Worm (Caenorhabditis elegans) whole organism, early embryonic: ENCODE results near the gene sre-11.

ENCODE experiments used
- B0310.2 ChIP-seq: sonication (generic microtip); optimal IDR thresholded peaks from 2 replicates; lab custom pipeline; 2016; ENCODE audit warnings: mild to moderate bottlenecking, missing genetic modification characterization, missing compliant biosample characterization
- F13C5.2 ChIP-seq: sonication (generic microtip); optimal IDR thresholded peaks from 2 replicates; lab custom pipeline; 2017; ENCODE audit warnings: mild to moderate bottlenecking, missing genetic modification characterization, inconsistent platforms, missing compliant biosample characterization
- aly-1 ChIP-seq: sonication (generic microtip); optimal IDR thresholded peaks from 2 replicates; lab custom pipeline; 2016; ENCODE audit warnings: missing genetic modification characterization, missing compliant biosample characterization
- ama-1 ChIP-seq: fragments of 150-350 bp; optimal IDR thresholded peaks from 2 replicates; lab custom pipeline; 2014
- ceh-13 ChIP-seq: fragments of 200-800 bp; sonication (Bioruptor generic); optimal IDR thresholded peaks from 2 replicates; lab custom pipeline; 2018; ENCODE audit warnings: mild to moderate bottlenecking, missing genetic modification characterization, missing compliant biosample characterization
- ceh-36 ChIP-seq: sonication (generic microtip); optimal IDR thresholded peaks from 2 replicates; lab custom pipeline; 2016; ENCODE audit warnings: missing genetic modification characterization, inconsistent platforms, missing compliant biosample characterization
- ets-7 ChIP-seq: sonication (generic microtip); optimal IDR thresholded peaks from 2 replicates; lab custom pipeline; 2016; ENCODE audit warnings: missing genotype, missing genetic modification characterization, missing compliant biosample characterization
- flt-1 ChIP-seq: fragments of 200-800 bp; sonication (Bioruptor generic); IDR thresholded peaks from 2 replicates; pipeline ENCODE4 v1.3.6; 2022; ENCODE audit warnings: missing genetic modification characterization, missing compliant biosample characterization
- hmbx-1 ChIP-seq: sonication (generic microtip); optimal IDR thresholded peaks from 2 replicates; lab custom pipeline; 2016; ENCODE audit warnings: mild to moderate bottlenecking, missing genetic modification characterization, missing compliant biosample characterization
- hmg-4 ChIP-seq: fragments of 200-800 bp; sonication (Bioruptor generic); optimal IDR thresholded peaks from 2 replicates; lab custom pipeline; 2018; ENCODE audit warnings: mild to moderate bottlenecking, missing genetic modification characterization, missing compliant biosample characterization
- hnd-1 ChIP-seq: sonication (generic microtip); optimal IDR thresholded peaks from 2 replicates; lab custom pipeline; 2016; ENCODE audit warnings: missing genetic modification characterization, missing compliant biosample characterization
- pes-1 ChIP-seq: fragments of 200-800 bp; sonication (Bioruptor generic); IDR thresholded peaks from 2 replicates; pipeline ENCODE4 v1.3.6; 2022; ENCODE audit warnings: missing genetic modification reagents, missing genetic modification characterization, missing compliant biosample characterization
- scrt-1 ChIP-seq: fragments of 200-800 bp; sonication (Bioruptor generic); IDR thresholded peaks from 2 replicates; pipeline ENCODE4 v1.3.6; 2022; ENCODE audit warnings: missing genetic modification characterization, missing compliant biosample characterization
- sea-1 ChIP-seq: fragments of 200-800 bp; sonication (Bioruptor generic); conservative IDR thresholded peaks from 2 replicates; pipeline ENCODE4 v1.3.6; 2022; ENCODE audit warnings: missing genetic modification characterization, missing compliant biosample characterization
- tbx-11 ChIP-seq: fragments of 200-800 bp; sonication (Bioruptor generic); IDR thresholded peaks from 2 replicates; pipeline ENCODE4 v1.3.6; 2022; ENCODE audit warnings: missing genetic modification characterization, missing compliant biosample characterization
- tbx-37 ChIP-seq: fragments of 200-800 bp; sonication (Bioruptor generic); conservative IDR thresholded peaks from 2 replicates; pipeline ENCODE4 v1.3.6; 2022; ENCODE audit warnings: missing genetic modification reagents, missing genetic modification characterization, missing compliant biosample characterization
- tra-4 ChIP-seq: sonication (generic microtip); optimal IDR thresholded peaks from 2 replicates; lab custom pipeline; 2017; ENCODE audit warnings: missing genetic modification characterization, missing compliant biosample characterization

Gene sre-11

DNA sequence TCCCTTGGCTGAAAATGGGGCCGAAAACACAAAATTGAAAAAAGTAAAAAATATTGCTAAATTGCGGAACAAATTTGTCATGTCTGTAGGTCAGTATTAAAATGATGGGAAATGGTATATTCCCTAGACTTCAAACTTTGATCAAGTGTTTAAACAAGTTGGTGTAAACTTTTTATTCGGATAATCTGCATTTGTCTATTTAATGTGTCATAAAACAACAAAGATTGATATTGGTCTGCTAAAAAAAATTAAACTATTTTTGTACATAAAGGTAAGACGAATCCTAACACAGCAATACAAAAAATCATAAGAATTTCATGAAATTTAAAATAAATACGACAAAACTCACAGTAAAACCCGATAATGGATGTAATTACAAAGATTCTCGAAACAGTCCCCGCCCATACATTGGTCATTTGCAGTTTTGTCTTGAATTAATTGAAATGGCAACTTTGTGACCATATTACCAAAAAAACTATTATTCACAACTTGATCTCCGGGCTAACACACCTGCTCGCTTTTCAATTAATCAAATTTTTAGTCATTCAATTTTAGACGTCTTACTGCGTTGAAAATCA lies 40.3 kb upstream of the sre-11 start, which contains the start of the genes ZK105.6 and ZK105.8:
Gene ZK105.6 (minus strand): TSS at position 101 of the 578 bp plus-strand sequence.
Gene ZK105.8 (plus strand): TSS at position 528 of the 578 bp plus-strand sequence.
- TF ChIP-seq pes-1 (no peak), tbx-11 (no peak), hnd-1 (tag; lab: Kevin White, UChicago) (no peak), F13C5.2 (tag; lab: Kevin White, UChicago) (no peak), hmg-4 (no peak)

- TF ChIP-seq sea-1: no peak
- TF ChIP-seq hnd-1 (tag; lab: Kevin White, UChicago): no peak
- TF ChIP-seq ceh-13 (GFP tag; lab: Kevin White, UChicago): no peak
- no peak for TF ChIP-seq B0310.2 (tag; lab: Kevin White, UChicago)
- TF ChIP-seq F13C5.2 (tag; lab: Kevin White, UChicago): no peak
- no peak for TF ChIP-seq ama-1 (lab: Kevin White, UChicago)
- no peak for TF ChIP-seq hmbx-1 (tag; lab: Kevin White, UChicago)
- no peak for TF ChIP-seq flt-1 (GFP tag; lab: Robert Waterston, UW)
- no peak for TF ChIP-seq pes-1
These were observed 38.2 kb upstream of the sre-11 start, which contains the start of gene ZK105.14 for ce11 chrV:7721945-7722344. ZK105.14 (minus strand) TSS chrV:7722045.

DNA sequence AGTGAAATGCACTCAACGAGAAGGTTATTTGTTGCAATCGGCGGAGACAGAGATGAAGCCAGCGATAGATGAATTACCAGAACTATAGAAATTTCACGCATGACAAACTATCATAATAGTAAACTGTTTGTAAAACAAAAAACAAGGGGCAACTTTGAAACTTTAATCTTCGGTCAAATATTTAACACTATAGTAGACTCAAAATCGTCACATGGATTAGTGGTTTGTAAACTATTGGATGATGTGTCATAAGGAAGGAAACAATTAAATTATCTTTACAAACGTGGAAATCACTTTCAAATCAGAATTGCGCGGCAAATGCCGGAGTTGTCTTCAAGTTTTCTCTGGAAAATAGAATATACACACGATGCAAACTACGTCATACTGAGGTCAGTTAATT lies 33.9 kb upstream of the sre-11 start, which contains the start of gene ZK105.5:
Gene ZK105.5 (minus strand): TSS at position 101 of the 400 bp plus-strand sequence.
- no peak for TF ChIP-seq ceh-36
- TF ChIP-seq ceh-13 (GFP tag; lab: Kevin White, UChicago): no peak
- no peak for TF ChIP-seq F13C5.2 (tag; lab: Kevin White, UChicago)
- TF ChIP-seq hmg-4: no peak
- no peak for TF ChIP-seq hmbx-1 (tag; lab: Kevin White, UChicago)
- TF ChIP-seq B0310.2 (tag; lab: Kevin White, UChicago): no peak
- no peak for TF ChIP-seq tbx-11
- no peak for TF ChIP-seq pes-1
- TF ChIP-seq flt-1 (GFP tag; lab: Robert Waterston, UW): no peak
- no peak for TF ChIP-seq hnd-1 (tag; lab: Kevin White, UChicago)
- TF ChIP-seq tra-4: no peak

DNA sequence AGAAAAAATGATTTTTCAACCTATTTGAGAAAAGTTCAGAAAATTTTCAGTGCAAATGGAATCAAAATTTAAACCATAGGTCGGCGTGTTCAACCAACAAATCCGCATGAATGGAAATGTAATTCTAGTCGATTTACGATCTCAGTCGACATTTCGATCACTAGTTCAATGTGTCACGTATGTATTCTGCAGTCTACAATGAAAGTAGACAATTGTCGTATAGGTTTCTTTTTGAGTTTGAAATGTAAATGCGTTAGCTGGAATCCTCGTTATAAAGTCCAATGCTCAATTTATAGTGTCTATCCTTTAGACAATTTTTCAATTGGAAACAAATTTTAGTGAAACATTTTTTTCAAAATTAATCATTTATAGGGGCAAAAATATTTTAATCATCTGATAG lies 32.3 kb upstream of the sre-11 start, which contains the start of gene ZK105.12:
Gene ZK105.12 (minus strand): TSS at position 101 of the 400 bp plus-strand sequence.
- no peak for TF ChIP-seq hnd-1 (tag; lab: Kevin White, UChicago)
- TF ChIP-seq F13C5.2 (tag; lab: Kevin White, UChicago): no peak
- no peak for TF ChIP-seq scrt-1 (GFP tag; lab: Robert Waterston, UW)
- no peak for TF ChIP-seq hmbx-1 (tag; lab: Kevin White, UChicago)

- TF ChIP-seq ets-7 (tag; lab: Kevin White, UChicago): no peak
- TF ChIP-seq aly-1 (tag; lab: Kevin White, UChicago): no peak
- no peak for TF ChIP-seq flt-1 (GFP tag; lab: Robert Waterston, UW)
- TF ChIP-seq ceh-13 (GFP tag; lab: Kevin White, UChicago): no peak
- no peak for TF ChIP-seq tbx-37
- no peak for TF ChIP-seq scrt-1 (GFP tag; lab: Robert Waterston, UW)
- no peak for TF ChIP-seq F13C5.2 (tag; lab: Kevin White, UChicago)
- TF ChIP-seq sea-1: no peak
- TF ChIP-seq tra-4: no peak
- TF ChIP-seq pes-1: no peak
- no peak for TF ChIP-seq ceh-36
These were observed 29.9 kb upstream of the sre-11 start, which contains the start of gene ZK105.1 for ce11 chrV:7713691-7714090. ZK105.1 (plus strand) TSS chrV:7713991.

DNA sequence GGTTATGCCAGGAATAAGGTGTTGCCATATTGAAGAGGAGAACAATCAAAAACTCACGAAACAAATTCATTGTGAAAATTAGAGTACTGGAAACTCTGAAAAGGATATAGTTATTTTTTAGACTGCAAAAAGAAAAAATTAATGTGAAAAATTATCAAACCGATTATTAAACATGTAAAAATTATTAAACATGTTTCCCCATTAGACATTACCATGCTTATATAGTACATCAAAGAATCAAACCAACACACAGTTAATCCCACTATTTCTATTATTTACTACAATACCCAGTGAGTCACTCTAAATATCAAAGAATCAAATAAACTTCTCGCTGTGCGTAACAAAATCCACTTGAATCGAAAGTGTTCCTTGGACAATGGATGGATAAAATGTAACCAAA lies 29.3 kb upstream of the sre-11 start, which contains the start of gene ZK105.13:
Gene ZK105.13 (minus strand): TSS at position 101 of the 400 bp plus-strand sequence.
- TF ChIP-seq ceh-36: no peak
- TF ChIP-seq tra-4: no peak
- no peak for TF ChIP-seq aly-1 (tag; lab: Kevin White, UChicago)
- TF ChIP-seq tbx-11: no peak
- TF ChIP-seq scrt-1 (GFP tag; lab: Robert Waterston, UW): no peak
- no peak for TF ChIP-seq sea-1
- TF ChIP-seq ama-1 (lab: Kevin White, UChicago): no peak
- TF ChIP-seq B0310.2 (tag; lab: Kevin White, UChicago): no peak
- TF ChIP-seq ceh-13 (GFP tag; lab: Kevin White, UChicago): no peak
- TF ChIP-seq hnd-1 (tag; lab: Kevin White, UChicago): no peak
- no peak for TF ChIP-seq F13C5.2 (tag; lab: Kevin White, UChicago)
- no peak for TF ChIP-seq hmbx-1 (tag; lab: Kevin White, UChicago)
- TF ChIP-seq flt-1 (GFP tag; lab: Robert Waterston, UW): no peak

ce11 chrV:7708525-7708924 lies 24.8 kb upstream of the sre-11 start, which contains the start of gene ZK105.11:
ZK105.11 (minus strand) TSS chrV:7708625.
- TF ChIP-seq tbx-11 (no peak), flt-1 (GFP tag; lab: Robert Waterston, UW) (no peak), hmbx-1 (tag; lab: Kevin White, UChicago) (no peak)

DNA sequence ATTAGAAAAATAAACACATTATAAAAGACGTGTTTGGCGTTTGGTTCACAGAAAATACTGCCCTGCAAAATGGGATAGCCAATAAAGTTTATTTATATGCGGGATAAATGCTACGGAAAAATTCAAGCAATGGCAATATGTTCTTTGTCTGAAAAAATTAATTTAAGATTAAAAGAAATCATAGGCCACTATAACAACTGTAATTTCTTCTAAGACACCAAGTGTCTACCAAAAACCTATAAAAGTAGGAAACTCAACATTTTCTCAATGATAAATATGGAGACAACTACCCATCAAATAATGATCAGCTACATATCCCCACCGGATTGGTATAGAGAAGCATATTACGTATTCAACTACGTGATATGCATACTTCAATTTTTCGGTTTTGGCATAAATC lies 21.6 kb upstream of the sre-11 start, which contains the start of gene srw-3:
Gene srw-3 (plus strand): TSS at position 301 of the 400 bp plus-strand sequence.
- TF ChIP-seq hmbx-1 (tag; lab: Kevin White, UChicago) (no peak), ceh-13 (GFP tag; lab: Kevin White, UChicago) (no peak), scrt-1 (GFP tag; lab: Robert Waterston, UW) (no peak), hnd-1 (tag; lab: Kevin White, UChicago) (no peak), B0310.2 (tag; lab: Kevin White, UChicago) (no peak), F13C5.2 (tag; lab: Kevin White, UChicago) (no peak), hmg-4 (no peak), aly-1 (tag; lab: Kevin White, UChicago) (no peak), tbx-37 (no peak), ets-7 (tag; lab: Kevin White, UChicago) (no peak), tbx-11 (no peak), sea-1 (no peak), ama-1 (lab: Kevin White, UChicago) (no peak), flt-1 (GFP tag; lab: Robert Waterston, UW) (no peak), ceh-36 (no peak), tra-4 (no peak), pes-1 (no peak)
